Fruit fly (Drosophila melanogaster): ENCODE data around the gene CG11164.

DNA sequence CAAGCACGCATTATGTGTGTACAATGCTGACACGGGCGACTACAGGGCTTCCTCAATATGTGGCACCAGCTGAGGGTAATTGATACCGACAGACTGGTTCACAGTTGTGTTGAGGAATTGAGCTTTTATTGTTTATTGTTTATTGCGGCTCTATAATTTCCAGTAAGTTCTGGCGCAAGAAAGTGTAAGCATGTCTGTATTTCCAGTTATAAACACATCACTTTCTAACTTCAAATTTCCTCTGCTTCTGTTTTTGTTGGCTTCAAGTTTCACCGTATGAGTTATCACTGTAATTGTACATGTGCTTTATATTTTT is 41.3 kb upstream of the CG11164 start:
- TF ChIP-seq jim (GFP tag; optimal IDR thresholded peaks at IDR 0.05) = no peak
- no peak for TF ChIP-seq CG9705 (GFP tag; optimal IDR thresholded peaks at IDR 0.05)
- no peak for TF ChIP-seq Mio (GFP tag; optimal IDR thresholded peaks at IDR 0.05)
- TF ChIP-seq CrebA (GFP tag; optimal IDR thresholded peaks at IDR 0.05; ENCODE audit: borderline replicate concordance) = no peak
- no peak for TF ChIP-seq rgr (GFP tag; optimal IDR thresholded peaks at IDR 0.05)
- TF ChIP-seq psq (GFP tag; optimal IDR thresholded peaks at IDR 0.05) = peak; percentile 4

All from whole organism, wandering third instar larva.